Worm (Caenorhabditis elegans): ENCODE measurements around the gene smg-4.

smg-4 gene

DNA sequence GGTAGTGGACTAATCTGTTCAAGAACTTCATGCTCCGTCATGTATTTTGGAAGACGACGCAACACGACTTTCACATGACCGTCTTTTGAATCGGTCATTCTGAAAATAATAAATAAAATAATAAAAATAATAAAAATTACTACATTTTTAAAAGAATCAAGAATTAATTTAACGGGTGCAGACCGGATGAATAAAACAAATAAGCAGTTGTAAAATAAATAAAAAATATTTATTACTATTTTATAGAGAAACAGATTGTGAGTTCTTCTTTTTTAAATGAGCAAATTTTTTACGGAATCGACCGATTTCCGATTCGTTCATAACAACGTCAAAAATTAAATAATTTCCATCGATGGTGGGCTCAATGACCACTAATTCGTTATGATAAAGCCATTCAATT lies at the start of gene smg-4:
Gene smg-4 (minus strand): TSS at position 101 of the 400 bp plus-strand sequence.
- TF ChIP-seq egl-5 (tag; optimal IDR thresholded peaks at IDR 0.05) (no peak), eor-1 (tag; optimal IDR thresholded peaks at IDR 0.05) (no peak), daf-12 (tag; optimal IDR thresholded peaks at IDR 0.05) (no peak), ZK546.5 (tag; optimal IDR thresholded peaks at IDR 0.05) (no peak), hmg-11 (tag; optimal IDR thresholded peaks at IDR 0.05) (no peak)

DNA sequence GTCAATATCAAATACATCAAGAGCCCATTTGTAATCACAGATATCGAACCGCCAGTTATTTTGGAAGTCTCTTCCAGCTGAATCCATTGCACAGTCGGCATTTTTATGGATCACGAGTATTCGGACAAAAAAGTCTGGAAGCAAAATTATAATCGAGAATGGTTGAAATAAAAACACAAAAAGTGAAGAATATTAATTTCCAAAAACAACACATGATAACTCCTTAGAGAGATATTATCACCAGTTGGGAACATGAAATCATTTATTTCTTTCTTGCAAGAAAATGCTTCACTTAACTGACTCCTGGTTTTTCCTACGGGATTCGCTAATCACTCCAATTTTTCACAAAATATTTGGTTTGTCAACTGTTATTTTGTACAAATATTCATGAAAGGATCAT lies 46.6 kb upstream of the smg-4 start, which contains the start of gene str-2:
Gene str-2 (minus strand): TSS at position 101 of the 400 bp plus-strand sequence.
- TF ChIP-seq mdl-1 (tag; optimal IDR thresholded peaks at IDR 0.05) (no peak), ceh-28 (tag; optimal IDR thresholded peaks at IDR 0.05) (no peak), ama-1 (optimal IDR thresholded peaks at IDR 0.05) (no peak), fkh-10 (GFP tag; optimal IDR thresholded peaks at IDR 0.05) (no peak), nhr-23 (tag; optimal IDR thresholded peaks at IDR 0.05) (no peak), ztf-11 (tag; optimal IDR thresholded peaks at IDR 0.05) (no peak), unc-39 (tag; optimal IDR thresholded peaks at IDR 0.05) (no peak), lsy-12 (tag; optimal IDR thresholded peaks at IDR 0.05) (no peak), nhr-11 (tag; optimal IDR thresholded peaks at IDR 0.05) (no peak), fkh-2 (tag; optimal IDR thresholded peaks at IDR 0.05) (no peak), jun-1 (tag; optimal IDR thresholded peaks at IDR 0.05) (no peak), nhr-25 (tag; optimal IDR thresholded peaks at IDR 0.05) (no peak), snpc-4 (tag; optimal IDR thresholded peaks at IDR 0.05) (no peak), mml-1 (tag; optimal IDR thresholded peaks at IDR 0.05) (no peak), elt-3 (tag; optimal IDR thresholded peaks at IDR 0.05) (no peak), nhr-28 (tag; optimal IDR thresholded peaks at IDR 0.05) (no peak), fos-1 (tag; optimal IDR thresholded peaks at IDR 0.05) (no peak), lin-15B (tag; optimal IDR thresholded peaks at IDR 0.05) (no peak), nhr-237 (tag; optimal IDR thresholded peaks at IDR 0.05) (no peak), zag-1 (tag; optimal IDR thresholded peaks at IDR 0.05) (no peak)

DNA sequence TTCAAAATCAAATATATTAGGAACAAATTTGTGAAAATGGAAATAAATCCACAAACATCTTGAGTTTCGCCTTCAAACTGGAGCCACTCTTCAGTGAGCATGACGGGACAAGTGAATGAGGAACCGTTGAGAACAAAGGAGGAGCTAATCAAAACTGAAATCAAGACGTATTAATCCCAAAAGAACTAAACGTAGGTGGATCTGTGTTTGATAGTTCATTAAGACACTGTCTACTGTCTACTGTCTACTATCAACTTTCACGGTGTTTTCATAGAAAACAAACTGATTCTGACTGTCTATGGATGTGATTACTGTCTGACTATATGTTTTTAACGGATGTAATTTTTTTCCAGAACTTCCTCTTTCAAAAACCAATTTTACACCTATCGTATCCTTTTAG lies 44.2 kb upstream of the smg-4 start, which contains the start of gene str-193:
Gene str-193 (minus strand): TSS at position 101 of the 400 bp plus-strand sequence.
- no peak for TF ChIP-seq pqm-1 (tag; optimal IDR thresholded peaks at IDR 0.05)
- no peak for TF ChIP-seq mdl-1 (tag; optimal IDR thresholded peaks at IDR 0.05)
- no peak for TF ChIP-seq ama-1 (optimal IDR thresholded peaks at IDR 0.05)
- TF ChIP-seq nhr-77 (tag; optimal IDR thresholded peaks at IDR 0.05): no peak
- TF ChIP-seq nhr-237 (tag; optimal IDR thresholded peaks at IDR 0.05): no peak
- TF ChIP-seq tbx-2 (tag; optimal IDR thresholded peaks at IDR 0.05): no peak
- no peak for TF ChIP-seq fos-1 (tag; optimal IDR thresholded peaks at IDR 0.05)
- TF ChIP-seq ceh-82 (tag; optimal IDR thresholded peaks at IDR 0.05): no peak
- TF ChIP-seq unc-62 (GFP tag; optimal IDR thresholded peaks at IDR 0.05): no peak
- TF ChIP-seq hmg-11 (tag; optimal IDR thresholded peaks at IDR 0.05): no peak
- no peak for TF ChIP-seq aly-2 (tag; optimal IDR thresholded peaks at IDR 0.05)
- no peak for TF ChIP-seq pha-4 (tag; optimal IDR thresholded peaks at IDR 0.05)
- no peak for TF ChIP-seq jun-1 (tag; optimal IDR thresholded peaks at IDR 0.05)
- TF ChIP-seq elt-1 (tag; optimal IDR thresholded peaks at IDR 0.05): no peak
- no peak for TF ChIP-seq ZK546.5 (tag; optimal IDR thresholded peaks at IDR 0.05)
- TF ChIP-seq fkh-10 (GFP tag; optimal IDR thresholded peaks at IDR 0.05): no peak
- no peak for TF ChIP-seq elt-3 (tag; optimal IDR thresholded peaks at IDR 0.05)
- no peak for TF ChIP-seq ceh-28 (tag; optimal IDR thresholded peaks at IDR 0.05)
- TF ChIP-seq ceh-16 (tag; optimal IDR thresholded peaks at IDR 0.05): no peak

DNA sequence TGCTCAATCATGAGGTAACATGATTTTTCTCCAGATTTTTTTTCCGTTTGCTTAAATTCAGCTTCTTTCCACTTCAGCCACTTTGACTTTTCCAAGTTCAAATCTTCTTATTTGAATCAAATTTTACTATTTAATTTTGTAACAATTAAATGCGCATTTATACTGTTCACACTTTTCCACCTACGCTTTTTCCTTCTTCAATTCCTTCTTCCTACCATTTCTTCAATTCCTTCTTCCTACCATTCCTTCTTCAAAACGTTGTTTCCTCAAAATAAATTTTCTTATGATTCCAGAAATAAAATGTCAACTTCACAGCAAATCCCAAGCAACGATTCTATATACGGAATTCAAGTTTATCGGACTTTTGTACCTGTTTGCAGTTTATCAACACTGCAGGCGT lies 38.8 kb upstream of the smg-4 start, which contains the start of gene sru-31:
Gene sru-31 (plus strand): TSS at position 301 of the 400 bp plus-strand sequence.
- no peak for TF ChIP-seq nhr-12 (tag; optimal IDR thresholded peaks at IDR 0.05)
- TF ChIP-seq nhr-11 (tag; optimal IDR thresholded peaks at IDR 0.05): no peak
- TF ChIP-seq nhr-25 (tag; optimal IDR thresholded peaks at IDR 0.05): no peak
- TF ChIP-seq eor-1 (tag; optimal IDR thresholded peaks at IDR 0.05): no peak
- TF ChIP-seq fos-1 (tag; optimal IDR thresholded peaks at IDR 0.05): no peak
- TF ChIP-seq ZK546.5 (tag; optimal IDR thresholded peaks at IDR 0.05): no peak
- no peak for TF ChIP-seq skn-1 (tag; optimal IDR thresholded peaks at IDR 0.05)
- no peak for TF ChIP-seq ztf-11 (tag; optimal IDR thresholded peaks at IDR 0.05)
- no peak for TF ChIP-seq egl-27 (tag; optimal IDR thresholded peaks at IDR 0.05)
- no peak for TF ChIP-seq jun-1 (tag; optimal IDR thresholded peaks at IDR 0.05)
- no peak for TF ChIP-seq nhr-28 (tag; optimal IDR thresholded peaks at IDR 0.05)
- TF ChIP-seq nhr-43 (tag; optimal IDR thresholded peaks at IDR 0.05; ENCODE audit: poor library complexity, severe bottlenecking): no peak
- TF ChIP-seq ama-1 (optimal IDR thresholded peaks at IDR 0.05): no peak
- TF ChIP-seq lin-15B (tag; optimal IDR thresholded peaks at IDR 0.05): no peak

Data from whole organism, L3 larva.